Worm (Caenorhabditis elegans) whole organism, late embryonic: ENCODE measurements around the gene fbxa-185.

Source experiments
- F13H6.1 ChIP-seq: sonication (generic microtip); optimal IDR thresholded peaks from 2 replicates; lab custom pipeline; 2016; ENCODE audit warnings: missing genetic modification characterization, missing compliant biosample characterization
- ceh-9 ChIP-seq: sonication (generic microtip); optimal IDR thresholded peaks from 2 replicates; lab custom pipeline; 2016; ENCODE audit warnings: mild to moderate bottlenecking, missing genetic modification characterization, inconsistent platforms, missing compliant biosample characterization
- elt-2 ChIP-seq: sonication (generic microtip); optimal IDR thresholded peaks from 2 replicates; lab custom pipeline; 2016; ENCODE audit warnings: missing genetic modification reagents, missing genetic modification characterization, missing compliant biosample characterization
- nhr-11 ChIP-seq: fragments of 150-350 bp; optimal IDR thresholded peaks from 2 replicates; lab custom pipeline; 2014; ENCODE audit warnings: missing biosample characterization, missing genetic modification characterization
- odd-2 ChIP-seq: sonication (generic microtip); optimal IDR thresholded peaks from 2 replicates; lab custom pipeline; 2017; ENCODE audit warnings: antibody characterized with exemption, mild to moderate bottlenecking, missing genetic modification characterization, missing compliant biosample characterization
- pag-3 ChIP-seq: sonication (generic microtip); optimal IDR thresholded peaks from 2 replicates; lab custom pipeline; 2016; ENCODE audit warnings: missing compliant biosample characterization, missing genetic modification characterization, borderline replicate concordance
- pqm-1 ChIP-seq: sonication (generic microtip); optimal IDR thresholded peaks from 2 replicates; lab custom pipeline; 2016; ENCODE audit warnings: missing genetic modification characterization, missing compliant biosample characterization

ce11 chrV:17339349-17339748 lies 7.9 kb downstream of the fbxa-185 start:
- TF ChIP-seq pqm-1 (tag; lab: Kevin White, UChicago) (no peak), pag-3 (tag; lab: Kevin White, UChicago) (no peak), F13H6.1 (tag; lab: Kevin White, UChicago) (no peak), ceh-9 (tag; lab: Kevin White, UChicago) (no peak), nhr-11 (tag; lab: Kevin White, UChicago) (no peak), odd-2 (no peak), elt-2 (tag; lab: Kevin White, UChicago) (no peak)
